Fruit fly (Drosophila melanogaster): ENCODE data around the gene CG42537.
A peak's percentile ranks its signal among the peaks of the same experiment; 100 is the strongest.

Gene CG42537

DNA sequence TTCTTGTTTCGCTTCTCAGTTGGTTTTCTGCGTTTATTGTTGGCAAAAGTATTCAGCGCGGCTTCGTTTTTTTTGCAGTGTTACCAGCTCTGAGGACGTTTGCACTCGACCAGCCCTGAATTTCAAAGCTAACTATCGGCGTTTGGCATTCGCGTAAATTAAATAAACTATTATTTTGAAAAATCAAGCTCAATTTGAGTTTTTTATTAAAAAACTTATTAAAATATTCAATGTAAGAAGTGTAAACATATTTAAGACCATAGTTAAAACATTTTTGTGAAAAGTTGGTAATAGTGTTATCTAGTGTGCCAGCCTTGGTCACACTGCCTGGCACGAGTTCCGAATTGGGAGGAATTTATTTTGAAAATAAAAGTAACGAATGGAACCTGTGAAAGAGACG is 31.8 kb upstream of the CG42537 start, which contains the start of the genes SmD2 and CG18048 (continued):
- TF ChIP-seq repo (GFP tag; optimal IDR thresholded peaks at IDR 0.05), result no peak
- TF ChIP-seq CG16813 (GFP tag; IDR thresholded peaks at IDR 0.05; ENCODE audit: partially characterized antibody), result peak; percentile 84
- no peak for TF ChIP-seq CG2678 (tag; optimal IDR thresholded peaks at IDR 0.05)
- no peak for TF ChIP-seq HLH54F (GFP tag; optimal IDR thresholded peaks at IDR 0.05)
- TF ChIP-seq sima (GFP tag; optimal IDR thresholded peaks at IDR 0.05), result no peak
- TF ChIP-seq Vsx1 (GFP tag; optimal IDR thresholded peaks at IDR 0.05), result no peak
- no peak for TF ChIP-seq CG13296 (GFP tag; optimal IDR thresholded peaks at IDR 0.05)
- TF ChIP-seq CG14050 (GFP tag; IDR thresholded peaks at IDR 0.05), result no peak
- peak; percentile 52 for TF ChIP-seq HmgZ (tag; optimal IDR thresholded peaks at IDR 0.05)
- TF ChIP-seq CG16815 (GFP tag; optimal IDR thresholded peaks at IDR 0.05), result no peak
- TF ChIP-seq Ada2b (GFP tag; IDR thresholded peaks at IDR 0.05), result no peak
- TF ChIP-seq Ravus (GFP tag; IDR thresholded peaks at IDR 0.05), result no peak
- TF ChIP-seq dan (GFP tag; IDR thresholded peaks at IDR 0.05), result no peak
- no peak for TF ChIP-seq H15 (GFP tag; IDR thresholded peaks at IDR 0.05)
- TF ChIP-seq CG7786 (GFP tag; optimal IDR thresholded peaks at IDR 0.05), result no peak
- TF ChIP-seq maf-S (GFP tag; optimal IDR thresholded peaks at IDR 0.05), result no peak
- TF ChIP-seq CG7745 (tag; optimal IDR thresholded peaks at IDR 0.05), result no peak
- TF ChIP-seq MTF-1 (GFP tag; optimal IDR thresholded peaks at IDR 0.05; ENCODE audit: borderline replicate concordance), result no peak
- no peak for TF ChIP-seq Oaz (GFP tag; IDR thresholded peaks at IDR 0.05)
- TF ChIP-seq Tbp (GFP tag; optimal IDR thresholded peaks at IDR 0.05), result no peak
- no peak for TF ChIP-seq Camta (GFP tag; optimal IDR thresholded peaks at IDR 0.05)
- TF ChIP-seq CG17612 (GFP tag; IDR thresholded peaks at IDR 0.05), result no peak
- TF ChIP-seq CG6175 (GFP tag; IDR thresholded peaks at IDR 0.05), result no peak
- TF ChIP-seq stwl (tag; optimal IDR thresholded peaks at IDR 0.05), result peak; percentile 83
- no peak for TF ChIP-seq Mes4 (GFP tag; optimal IDR thresholded peaks at IDR 0.05)
- no peak for TF ChIP-seq cad (GFP tag; optimal IDR thresholded peaks at IDR 0.05)
- TF ChIP-seq Hmx (GFP tag; optimal IDR thresholded peaks at IDR 0.05), result no peak
- no peak for TF ChIP-seq ken (GFP tag; IDR thresholded peaks at IDR 0.05)
- TF ChIP-seq CG5245 (GFP tag; optimal IDR thresholded peaks at IDR 0.05), result no peak
- no peak for TF ChIP-seq CG16863 (GFP tag; optimal IDR thresholded peaks at IDR 0.05)
- no peak for TF ChIP-seq Kr (GFP tag; optimal IDR thresholded peaks at IDR 0.05)
- TF ChIP-seq sim (GFP tag; IDR thresholded peaks at IDR 0.05), result no peak
- TF ChIP-seq CG4424 (GFP tag; optimal IDR thresholded peaks at IDR 0.05), result no peak
- no peak for TF ChIP-seq Sox100B (GFP tag; optimal IDR thresholded peaks at IDR 0.05)
- no peak for TF ChIP-seq CG12104 (GFP tag; optimal IDR thresholded peaks at IDR 0.05)
- TF ChIP-seq ham (GFP tag; IDR thresholded peaks at IDR 0.05), result no peak
- no peak for TF ChIP-seq schlank (tag; optimal IDR thresholded peaks at IDR 0.05)
- no peak for TF ChIP-seq CG8089 (GFP tag; optimal IDR thresholded peaks at IDR 0.05)
- no peak for TF ChIP-seq jing (GFP tag; optimal IDR thresholded peaks at IDR 0.05)
- TF ChIP-seq ATbp (GFP tag; optimal IDR thresholded peaks at IDR 0.05), result no peak
- TF ChIP-seq btn (GFP tag; optimal IDR thresholded peaks at IDR 0.05), result no peak
- peak; percentile 72 for TF ChIP-seq HLH4C (GFP tag; IDR thresholded peaks at IDR 0.05; ENCODE audit: partially characterized antibody)
- TF ChIP-seq BtbVII (GFP tag; optimal IDR thresholded peaks at IDR 0.05), result no peak
- TF ChIP-seq CG18764 (GFP tag; optimal IDR thresholded peaks at IDR 0.05), result no peak
- TF ChIP-seq Awh (GFP tag; IDR thresholded peaks at IDR 0.05), result no peak
- no peak for TF ChIP-seq Lpt (GFP tag; optimal IDR thresholded peaks at IDR 0.05)
- no peak; the same call in 2 of the 3 replicates for TF ChIP-seq CG6791 (GFP tag; IDR thresholded peaks at IDR 0.05; ENCODE audit: partially characterized antibody)
- no peak for TF ChIP-seq HLH3B (GFP tag; IDR thresholded peaks at IDR 0.05)
- TF ChIP-seq bab2 (GFP tag; optimal IDR thresholded peaks at IDR 0.05), result no peak
- no peak for TF ChIP-seq disco-r (GFP tag; optimal IDR thresholded peaks at IDR 0.05)
- TF ChIP-seq sr (GFP tag; IDR thresholded peaks at IDR 0.05), result no peak
- no peak for TF ChIP-seq CG16779 (GFP tag; IDR thresholded peaks at IDR 0.05)
- no peak for TF ChIP-seq gt (GFP tag; IDR thresholded peaks at IDR 0.05)
- no peak for TF ChIP-seq trh (GFP tag; optimal IDR thresholded peaks at IDR 0.05)

All from whole organism, embryonic.